Worm (Caenorhabditis elegans): Measurements from ENCODE around the gene ddx-46.

DNA sequence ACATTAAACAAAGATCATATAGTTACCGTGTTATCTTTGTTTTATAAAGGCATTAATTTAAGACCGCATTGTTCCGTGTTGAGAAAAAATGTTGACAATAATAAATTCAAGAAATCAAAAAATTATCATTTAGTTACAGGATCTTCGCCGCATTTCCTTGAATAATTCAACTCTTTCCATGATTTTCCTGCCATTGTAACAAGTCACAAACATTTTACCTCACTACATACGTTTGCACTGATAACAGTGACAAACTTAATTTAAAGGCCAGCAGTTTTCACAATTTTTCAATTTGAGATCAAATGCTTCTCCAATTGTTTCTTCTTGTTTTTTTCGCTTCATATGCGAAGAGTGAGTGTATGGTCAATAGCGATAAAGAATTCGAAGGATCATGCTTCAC lies 48.4 kb downstream of the ddx-46 start, which contains the start of gene clec-169:
- no peak for TF ChIP-seq Y55F3AM.14 (GFP tag; optimal IDR thresholded peaks at IDR 0.05)
- TF ChIP-seq mab-5 (tag; optimal IDR thresholded peaks at IDR 0.05), result no peak
- no peak for TF ChIP-seq mbf-1 (tag; optimal IDR thresholded peaks at IDR 0.05)
- TF ChIP-seq nhr-25 (tag; optimal IDR thresholded peaks at IDR 0.05), result no peak
- TF ChIP-seq egl-27 (tag; optimal IDR thresholded peaks at IDR 0.05), result no peak
- TF ChIP-seq aly-2 (tag; optimal IDR thresholded peaks at IDR 0.05), result no peak
- no peak for TF ChIP-seq nhr-237 (tag; optimal IDR thresholded peaks at IDR 0.05)
- no peak for TF ChIP-seq nhr-12 (tag; optimal IDR thresholded peaks at IDR 0.05)
- TF ChIP-seq F13H6.1 (tag; optimal IDR thresholded peaks at IDR 0.05), result no peak
- TF ChIP-seq elt-1 (tag; optimal IDR thresholded peaks at IDR 0.05), result no peak

Data from whole organism, L2 larva.